Worm (Caenorhabditis elegans): Measurements from ENCODE around the gene ift-43.

DNA sequence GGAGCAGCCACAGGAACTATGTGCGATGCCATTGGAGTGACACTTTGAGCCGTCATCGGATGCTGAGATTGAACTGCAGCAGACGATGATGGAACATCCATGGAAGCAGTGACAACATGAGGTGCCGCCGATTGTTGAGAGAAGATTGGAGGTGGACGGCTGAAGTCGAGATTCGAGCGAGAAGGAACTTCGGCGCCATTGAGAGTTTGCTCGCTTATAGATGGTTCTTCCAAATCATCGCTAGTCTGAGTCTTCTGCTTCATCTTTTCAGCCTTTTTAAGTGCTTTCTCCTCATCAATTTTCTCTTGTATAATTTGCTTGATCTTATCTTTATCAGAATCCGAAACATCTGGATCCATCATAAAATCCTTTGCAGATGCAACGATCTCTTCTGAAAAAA lies 18.5 kb downstream of the ift-43 start:
- no peak for TF ChIP-seq nhr-179 (tag; optimal IDR thresholded peaks at IDR 0.05)
- no peak for TF ChIP-seq him-1 (tag; optimal IDR thresholded peaks at IDR 0.05)
- no peak for TF ChIP-seq ztf-25 (GFP tag; IDR thresholded peaks at IDR 0.05)
- TF ChIP-seq madf-6 (GFP tag; IDR thresholded peaks at IDR 0.05), result no peak
- TF ChIP-seq lin-26 (GFP tag; IDR thresholded peaks at IDR 0.05), result no peak
- TF ChIP-seq nfyb-1 (GFP tag; IDR thresholded peaks at IDR 0.05), result no peak
- TF ChIP-seq ccch-3 (GFP tag; optimal IDR thresholded peaks at IDR 0.05), result no peak
- no peak for TF ChIP-seq ama-1 (optimal IDR thresholded peaks at IDR 0.05)
- no peak for TF ChIP-seq ama-1 (GFP tag; optimal IDR thresholded peaks at IDR 0.05)
- no peak for TF ChIP-seq F55B11.4 (tag; optimal IDR thresholded peaks at IDR 0.05; ENCODE audit: borderline replicate concordance, insufficient read depth)

Data from whole organism, young adult.